Worm (Caenorhabditis elegans) whole organism, L2 larva: ENCODE data around the gene str-69.

ENCODE experiments used
- ceh-82 ChIP-seq: fragments of 150-350 bp; optimal IDR thresholded peaks from 2 replicates; lab custom pipeline; 2014; ENCODE audit warnings: missing biosample characterization, missing genetic modification characterization
- elt-3 ChIP-seq: sonication (generic microtip); optimal IDR thresholded peaks from 2 replicates; lab custom pipeline; 2017; ENCODE audit warnings: missing biosample characterization, missing genetic modification characterization
- mbf-1 ChIP-seq: sonication (generic microtip); optimal IDR thresholded peaks from 2 replicates; lab custom pipeline; 2017; ENCODE audit warnings: missing biosample characterization, missing genetic modification characterization
- nhr-6 ChIP-seq: fragments of 150-350 bp; optimal IDR thresholded peaks from 2 replicates; lab custom pipeline; 2014; ENCODE audit warnings: missing biosample characterization, missing genetic modification characterization
- nhr-77 ChIP-seq: fragments of 150-350 bp; optimal IDR thresholded peaks from 2 replicates; lab custom pipeline; 2014; ENCODE audit warnings: missing biosample characterization, missing genetic modification characterization
- skn-1 ChIP-seq: sonication (generic microtip); optimal IDR thresholded peaks from 2 replicates; lab custom pipeline; 2017; ENCODE audit warnings: missing biosample characterization, missing genetic modification characterization
- unc-39 ChIP-seq: fragments of 150-350 bp; optimal IDR thresholded peaks from 2 replicates; lab custom pipeline; 2014; ENCODE audit warnings: missing biosample characterization, missing genetic modification characterization
- unc-55 ChIP-seq: fragments of 150-350 bp; sonication (generic microtip); optimal IDR thresholded peaks from 3 replicates; lab custom pipeline; 2014; ENCODE audit warnings: missing biosample characterization, missing genetic modification reagents, missing genetic modification characterization
- zag-1 ChIP-seq: fragments of 150-350 bp; optimal IDR thresholded peaks from 2 replicates; lab custom pipeline; 2014; ENCODE audit warnings: missing biosample characterization, missing genetic modification characterization

- TF ChIP-seq skn-1 (tag; lab: Kevin White, UChicago) (no peak), nhr-77 (tag; lab: Kevin White, UChicago) (no peak), unc-39 (tag; lab: Kevin White, UChicago) (no peak), nhr-6 (no peak), unc-55 (GFP tag; lab: Kevin White, UChicago) (no peak), ceh-82 (tag; lab: Kevin White, UChicago) (no peak), zag-1 (tag; lab: Kevin White, UChicago) (no peak), elt-3 (no peak), mbf-1 (tag; lab: Kevin White, UChicago) (no peak)
These were observed 19.4 kb downstream of the str-69 start, which contains the start of gene srt-8 for ce11 chrV:3086260-3086659.
